Fruit fly (Drosophila melanogaster) whole organism: Measurements from ENCODE around the gene CDase.

Experiments used
- CG8478 ChIP-seq: fragments of >200 bp; optimal IDR thresholded peaks from 2 replicates; lab custom pipeline; 2018; ENCODE audit warnings: inconsistent platforms
- Dll ChIP-seq: fragments of >200 bp; optimal IDR thresholded peaks from 2 replicates; lab custom pipeline; 2017
- EcR ChIP-seq, 2 experiments: fragments of >200 bp; optimal IDR thresholded peaks; 2 replicates each; lab custom pipeline; 2017; ENCODE audit warnings: missing biosample characterization in 2 of 2, missing genetic modification characterization in 2 of 2, missing genetic modification reagents in 2 of 2
- pan ChIP-seq: fragments of >200 bp; optimal IDR thresholded peaks from 2 replicates; lab custom pipeline; 2017
- psq ChIP-seq: fragments of >200 bp; optimal IDR thresholded peaks from 2 replicates; lab custom pipeline; 2017

- TF ChIP-seq Dll (no peak), pan (lab: Kevin White, UChicago) (no peak), psq (lab: Kevin White, UChicago) (no peak), EcR (GFP tag; optimal IDR thresholded peaks at IDR 0.05; lab: Kevin White, UChicago) (no peak), CG8478 (no peak)
Measured at dm6 chr3R:30453236-30453635, 6.1 kb upstream of the CDase start.
